Worm (Caenorhabditis elegans): Measurements from ENCODE around the gene F43E2.1.
A peak's percentile ranks its signal among the peaks of the same experiment; 100 is the strongest.

The F43E2.1 gene

ce11 chrII:7374980-7375379 lies at the start of gene F43E2.1:
F43E2.1 (plus strand) TSS chrII:7375280.
- no peak for TF ChIP-seq unc-62 (GFP tag; optimal IDR thresholded peaks at IDR 0.05)
- no peak for TF ChIP-seq elt-1 (tag; optimal IDR thresholded peaks at IDR 0.05; ENCODE audit: borderline replicate concordance, insufficient read depth)
- TF ChIP-seq mep-1 (tag; optimal IDR thresholded peaks at IDR 0.05) = no peak
- TF ChIP-seq zip-8 (tag; optimal IDR thresholded peaks at IDR 0.05) = no peak
- no peak for TF ChIP-seq ceh-39 (tag; optimal IDR thresholded peaks at IDR 0.05)
- no peak for TF ChIP-seq snpc-4 (tag; optimal IDR thresholded peaks at IDR 0.05)
- TF ChIP-seq nhr-76 (tag; optimal IDR thresholded peaks at IDR 0.05) = no peak
- TF ChIP-seq mls-2 (tag; optimal IDR thresholded peaks at IDR 0.05) = no peak

DNA sequence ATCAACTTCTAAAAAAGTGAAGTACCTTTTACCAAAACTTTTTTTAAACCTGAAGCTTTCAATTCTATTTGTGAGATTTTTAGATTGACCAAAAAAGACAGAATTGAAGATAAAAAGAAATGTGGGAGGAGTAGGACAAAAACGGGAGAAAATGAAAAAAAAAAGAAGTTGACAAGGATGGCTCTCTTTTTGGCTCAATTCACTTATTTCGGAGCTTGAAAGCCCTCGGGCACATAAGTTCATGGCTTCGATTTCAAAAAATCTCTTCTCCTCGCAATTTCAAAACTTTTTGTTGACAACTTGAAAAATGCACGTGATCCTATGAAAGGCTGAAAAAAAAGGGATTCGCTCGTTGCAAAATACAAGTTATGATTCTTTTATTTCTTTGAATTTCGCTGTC lies 48.9 kb upstream of the F43E2.1 start:
- peak; percentile 32 for TF ChIP-seq ces-1 (GFP tag; optimal IDR thresholded peaks at IDR 0.05)
- no peak for TF ChIP-seq ztf-11 (tag; optimal IDR thresholded peaks at IDR 0.05)

DNA sequence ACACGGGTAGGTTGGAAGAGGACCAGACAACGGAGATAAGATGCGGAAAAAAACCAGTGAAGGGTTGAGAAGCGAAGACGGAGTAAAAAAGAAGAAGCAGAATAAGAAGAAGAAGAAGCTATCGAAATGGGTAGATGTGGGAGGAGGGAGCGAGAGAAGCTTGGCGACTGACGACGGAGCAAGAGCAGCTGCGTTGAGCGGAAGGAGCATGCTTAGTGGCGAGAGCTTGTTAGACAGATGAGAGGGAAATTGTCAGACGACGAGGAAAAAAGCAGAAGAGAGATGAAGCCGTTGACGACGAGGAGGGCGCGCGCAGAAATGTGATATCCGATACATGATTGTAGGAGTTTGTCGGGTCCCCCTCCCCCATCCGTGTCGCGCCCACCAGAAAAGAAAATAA lies 48.1 kb upstream of the F43E2.1 start:
- TF ChIP-seq blmp-1 (tag; optimal IDR thresholded peaks at IDR 0.05) (no peak), flh-1 (GFP tag; optimal IDR thresholded peaks at IDR 0.05) (no peak), mls-2 (tag; optimal IDR thresholded peaks at IDR 0.05) (no peak), unc-120 (tag; optimal IDR thresholded peaks at IDR 0.05; ENCODE audit: poor library complexity, severe bottlenecking) (peak; percentile 20), sptf-1 (tag; optimal IDR thresholded peaks at IDR 0.05) (no peak), hlh-1 (tag; optimal IDR thresholded peaks at IDR 0.05) (peak; percentile 12), ces-1 (GFP tag; optimal IDR thresholded peaks at IDR 0.05) (peak; percentile 47), ham-2 (GFP tag; optimal IDR thresholded peaks at IDR 0.05) (no peak), snpc-4 (tag; optimal IDR thresholded peaks at IDR 0.05) (no peak), ceh-83 (GFP tag; optimal IDR thresholded peaks at IDR 0.05) (no peak), unc-39 (tag; optimal IDR thresholded peaks at IDR 0.05) (no peak), nhr-12 (tag; optimal IDR thresholded peaks at IDR 0.05) (no peak), unc-62 (GFP tag; optimal IDR thresholded peaks at IDR 0.05) (peak; percentile 11)

DNA sequence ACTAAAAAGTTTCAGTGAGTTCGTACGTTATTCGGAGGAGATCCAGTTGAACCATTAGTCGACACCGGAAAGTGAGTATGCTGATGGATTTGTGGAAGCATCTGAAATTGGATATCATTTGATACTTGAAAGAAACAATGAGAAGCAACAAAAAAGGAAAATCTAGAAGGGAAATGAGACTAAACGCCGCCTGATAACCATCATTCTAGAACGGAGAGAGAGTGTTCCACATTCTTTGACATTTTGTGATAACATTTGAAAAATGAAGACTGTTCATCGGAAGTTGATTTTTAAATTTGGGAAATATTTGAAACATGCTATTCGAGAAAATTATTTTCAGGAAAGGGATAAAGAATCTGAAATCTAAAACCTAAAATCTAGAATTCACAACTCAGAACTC lies 43.9 kb upstream of the F43E2.1 start, which contains the start of gene npax-1:
Gene npax-1, minus strand, starts transcription at position 101 of the 400 bp plus-strand sequence.
- TF ChIP-seq pha-4 (tag; optimal IDR thresholded peaks at IDR 0.05) (no peak), bed-3 (GFP tag; optimal IDR thresholded peaks at IDR 0.05) (no peak)

DNA sequence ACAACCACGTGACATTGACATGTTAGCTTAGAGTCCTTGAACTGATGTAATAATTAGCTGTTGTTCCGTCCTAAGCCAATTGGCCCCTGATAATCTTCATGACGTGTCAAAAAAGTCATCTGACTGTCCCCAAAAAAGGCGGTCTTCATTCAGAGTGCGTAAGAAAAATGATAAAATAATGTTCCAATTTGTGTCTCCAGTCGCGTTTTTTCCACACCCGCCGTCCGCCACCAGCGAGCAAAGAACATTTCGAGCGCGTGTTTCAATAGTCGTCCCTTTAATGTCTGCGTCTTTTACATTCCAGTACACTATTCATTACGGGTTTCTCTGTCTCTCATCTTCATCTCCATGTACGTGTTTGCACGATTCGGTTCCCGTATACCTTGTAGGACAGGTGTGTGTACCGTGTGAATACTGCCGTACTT lies 37.6 kb upstream of the F43E2.1 start:
- TF ChIP-seq M03D4.4 (tag; optimal IDR thresholded peaks at IDR 0.05) = no peak
- no peak for TF ChIP-seq hlh-1 (tag; optimal IDR thresholded peaks at IDR 0.05)
- TF ChIP-seq ztf-11 (tag; optimal IDR thresholded peaks at IDR 0.05) = no peak
- TF ChIP-seq elt-1 (tag; optimal IDR thresholded peaks at IDR 0.05; ENCODE audit: borderline replicate concordance, insufficient read depth) = no peak
- no peak for TF ChIP-seq unc-39 (tag; optimal IDR thresholded peaks at IDR 0.05)
- no peak for TF ChIP-seq elt-3 (tag; optimal IDR thresholded peaks at IDR 0.05)
- no peak for TF ChIP-seq lin-13 (tag; optimal IDR thresholded peaks at IDR 0.05)
- TF ChIP-seq drap-1 (GFP tag; optimal IDR thresholded peaks at IDR 0.05) = no peak
- TF ChIP-seq pha-4 (tag; optimal IDR thresholded peaks at IDR 0.05) = peak; percentile 27
- no peak for TF ChIP-seq mab-5 (tag; optimal IDR thresholded peaks at IDR 0.05)
- peak; percentile 50 for TF ChIP-seq mep-1 (tag; optimal IDR thresholded peaks at IDR 0.05)
- no peak for TF ChIP-seq ceh-39 (tag; optimal IDR thresholded peaks at IDR 0.05)
- no peak for TF ChIP-seq unc-62 (GFP tag; optimal IDR thresholded peaks at IDR 0.05)
- TF ChIP-seq blmp-1 (tag; optimal IDR thresholded peaks at IDR 0.05) = no peak
- TF ChIP-seq bed-3 (GFP tag; optimal IDR thresholded peaks at IDR 0.05) = no peak

- TF ChIP-seq unc-62 (GFP tag; optimal IDR thresholded peaks at IDR 0.05) (peak; percentile 47), mls-2 (tag; optimal IDR thresholded peaks at IDR 0.05) (no peak), zip-8 (tag; optimal IDR thresholded peaks at IDR 0.05) (no peak), nhr-237 (tag; optimal IDR thresholded peaks at IDR 0.05) (no peak)
These were observed 36.1 kb upstream of the F43E2.1 start, which contains the start of gene nhr-21 for ce11 chrII:7338995-7339394. nhr-21 (plus strand) TSS chrII:7339229.

DNA sequence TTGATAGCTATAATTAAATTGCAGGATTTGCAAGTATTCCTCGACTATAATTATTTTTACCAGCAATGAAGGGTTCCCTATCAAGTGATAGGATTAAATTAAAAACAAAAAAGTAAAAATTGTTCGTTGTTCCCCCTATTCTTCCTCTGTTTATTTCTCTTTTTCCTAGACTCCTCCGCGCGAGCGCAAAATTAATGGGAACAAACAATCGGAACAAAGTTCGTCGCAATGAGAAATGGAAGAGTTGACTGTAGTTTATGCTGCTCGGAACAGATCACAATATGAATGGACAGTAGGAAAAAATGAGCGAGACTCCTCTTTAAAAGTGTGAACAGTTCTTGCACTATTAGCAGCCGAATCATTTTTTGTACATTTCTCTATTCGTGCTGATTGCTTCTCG lies 34.4 kb upstream of the F43E2.1 start:
- TF ChIP-seq sem-2 (GFP tag; optimal IDR thresholded peaks at IDR 0.05) (no peak), snpc-4 (tag; optimal IDR thresholded peaks at IDR 0.05) (no peak), zip-8 (tag; optimal IDR thresholded peaks at IDR 0.05) (no peak), mep-1 (tag; optimal IDR thresholded peaks at IDR 0.05) (no peak), flh-1 (GFP tag; optimal IDR thresholded peaks at IDR 0.05) (no peak), lin-13 (tag; optimal IDR thresholded peaks at IDR 0.05) (no peak), ham-2 (GFP tag; optimal IDR thresholded peaks at IDR 0.05) (no peak), mab-5 (tag; optimal IDR thresholded peaks at IDR 0.05) (no peak), nhr-76 (tag; optimal IDR thresholded peaks at IDR 0.05) (no peak), ces-1 (GFP tag; optimal IDR thresholded peaks at IDR 0.05) (no peak)

Measured in whole organism, mixed stage, embryonic.